Worm (Caenorhabditis elegans): Measurements from ENCODE around the gene rpn-13.

ce11 chrIII:6355359-6355758 lies 13.6 kb upstream of the rpn-13 start:
- TF ChIP-seq flt-1 (GFP tag; IDR thresholded peaks at IDR 0.05) = no peak
- no peak for TF ChIP-seq tab-1 (GFP tag; IDR thresholded peaks at IDR 0.05)
- no peak for TF ChIP-seq ref-1 (GFP tag; conservative IDR thresholded peaks at IDR 0.05)
- TF ChIP-seq cog-1 (tag; optimal IDR thresholded peaks at IDR 0.05) = no peak
- TF ChIP-seq med-1 (GFP tag; optimal IDR thresholded peaks at IDR 0.05; ENCODE audit: insufficient read depth) = no peak
- no peak for TF ChIP-seq klf-2 (GFP tag; conservative IDR thresholded peaks at IDR 0.05)
- no peak for TF ChIP-seq ztf-29 (GFP tag; IDR thresholded peaks at IDR 0.05)
- TF ChIP-seq ztf-23 (GFP tag; IDR thresholded peaks at IDR 0.05) = no peak
- TF ChIP-seq T22C8.4 (GFP tag; IDR thresholded peaks at IDR 0.05) = no peak

Measured in whole organism, midembryonic.